Worm (Caenorhabditis elegans) whole organism, late embryonic: Measurements from ENCODE around the gene pyr-1.

Experiments used
- T23F11.4 ChIP-seq: fragments of 200-800 bp; sonication (Bioruptor generic); optimal IDR thresholded peaks from 2 replicates; lab custom pipeline; 2018; ENCODE audit warnings: mild to moderate bottlenecking, missing genetic modification characterization, missing compliant biosample characterization
- ama-1 ChIP-seq: fragments of 150-350 bp; optimal IDR thresholded peaks from 2 replicates; lab custom pipeline; 2014
- dve-1 ChIP-seq: sonication (generic microtip); optimal IDR thresholded peaks from 2 replicates; lab custom pipeline; 2017; ENCODE audit warnings: antibody characterized with exemption, mild to moderate bottlenecking, missing genetic modification characterization, missing compliant biosample characterization
- nhr-11 ChIP-seq: fragments of 150-350 bp; optimal IDR thresholded peaks from 2 replicates; lab custom pipeline; 2014; ENCODE audit warnings: missing biosample characterization, missing genetic modification characterization
- pqm-1 ChIP-seq: sonication (generic microtip); optimal IDR thresholded peaks from 2 replicates; lab custom pipeline; 2016; ENCODE audit warnings: missing genetic modification characterization, missing compliant biosample characterization
- unc-86 ChIP-seq: sonication (generic microtip); optimal IDR thresholded peaks from 2 replicates; lab custom pipeline; 2016; ENCODE audit warnings: missing genetic modification characterization, missing compliant biosample characterization

ce11 chrII:8631766-8632165, 19.1 kb upstream of the pyr-1 start:
- TF ChIP-seq unc-86 (tag; lab: Kevin White, UChicago), result no peak
- TF ChIP-seq pqm-1 (tag; lab: Kevin White, UChicago), result no peak
- TF ChIP-seq nhr-11 (tag; lab: Kevin White, UChicago), result no peak
- no peak for TF ChIP-seq ama-1 (lab: Kevin White, UChicago)
- TF ChIP-seq dve-1 (tag; lab: Kevin White, UChicago), result no peak
- no peak for TF ChIP-seq T23F11.4 (GFP tag; lab: Kevin White, UChicago)
